Fruit fly (Drosophila melanogaster) whole organism, embryonic: ENCODE results near the gene CG12279.

Experiments used
- Asciz ChIP-seq: fragments of 200-800 bp; sonication (Bioruptor generic); optimal IDR thresholded peaks from 2 replicates; lab custom pipeline; 2017; ENCODE audit warnings: missing biosample characterization, mild to moderate bottlenecking, missing genetic modification characterization, missing genetic modification reagents
- CG10366 ChIP-seq: fragments of 200-800 bp; sonication (Bioruptor generic); IDR thresholded peaks from 2 replicates; pipeline ENCODE4 v1.3.6; 2022; ENCODE audit warnings: missing biosample characterization, missing genetic modification characterization
- CG10543 ChIP-seq: fragments of 200-800 bp; sonication (Bioruptor generic); optimal IDR thresholded peaks from 3 replicates; lab custom pipeline; 2017; ENCODE audit warnings: missing biosample characterization, mild to moderate bottlenecking, missing genetic modification characterization, moderate library complexity
- CG11093 ChIP-seq: fragments of 200-800 bp; sonication (Bioruptor generic); IDR thresholded peaks from 3 replicates; pipeline ENCODE4 v1.3.6; 2022; ENCODE audit warnings: missing biosample characterization, missing genetic modification characterization
- CG11247 ChIP-seq: fragments of 200-800 bp; sonication (Bioruptor generic); IDR thresholded peaks from 2 replicates; pipeline ENCODE4 v1.3.6; 2022; ENCODE audit warnings: missing biosample characterization, missing genetic modification characterization
- CG14667 ChIP-seq: fragments of 200-800 bp; sonication (Bioruptor generic); IDR thresholded peaks from 2 replicates; pipeline ENCODE4 v1.3.6; 2022; ENCODE audit warnings: missing biosample characterization, missing genetic modification characterization
- CG14710 ChIP-seq: fragments of 200-800 bp; sonication (Bioruptor generic); optimal IDR thresholded peaks from 3 replicates; lab custom pipeline; 2019; ENCODE audit warnings: missing biosample characterization, mild to moderate bottlenecking, missing genetic modification characterization, moderate library complexity
- CG16815 ChIP-seq: fragments of 200-800 bp; sonication (Bioruptor generic); optimal IDR thresholded peaks from 3 replicates; lab custom pipeline; 2017; ENCODE audit warnings: missing biosample characterization, mild to moderate bottlenecking, missing genetic modification characterization
- CG32772 ChIP-seq: fragments of 200-800 bp; sonication (Bioruptor generic); IDR thresholded peaks from 2 replicates; pipeline ENCODE4 v1.3.6; 2022; ENCODE audit warnings: missing biosample characterization, missing genetic modification characterization
- CG33213 ChIP-seq: fragments of 200-800 bp; sonication (Bioruptor generic); optimal IDR thresholded peaks from 3 replicates; lab custom pipeline; 2016; ENCODE audit warnings: missing biosample characterization, missing genetic modification characterization
- CG34376 ChIP-seq: fragments of 200-800 bp; sonication (Bioruptor generic); optimal IDR thresholded peaks from 2 replicates; lab custom pipeline; 2018; ENCODE audit warnings: missing biosample characterization, mild to moderate bottlenecking, missing genetic modification characterization
- CG6272 ChIP-seq: fragments of 200-800 bp; sonication (Bioruptor generic); IDR thresholded peaks from 2 replicates; pipeline ENCODE4 v1.3.6; 2022; ENCODE audit warnings: missing biosample characterization, missing genetic modification characterization
- CG7357 ChIP-seq: fragments of 200-800 bp; sonication (Bioruptor generic); IDR thresholded peaks from 3 replicates; pipeline ENCODE4 v1.3.6; 2022; ENCODE audit warnings: missing biosample characterization, missing genetic modification characterization
- CG8359 ChIP-seq: fragments of 200-800 bp; sonication (Bioruptor generic); optimal IDR thresholded peaks from 2 replicates; lab custom pipeline; 2017; ENCODE audit warnings: missing biosample characterization, mild to moderate bottlenecking, missing genetic modification characterization, borderline replicate concordance
- CoRest ChIP-seq: fragments of 200-800 bp; sonication (Bioruptor generic); optimal IDR thresholded peaks from 3 replicates; lab custom pipeline; 2018; ENCODE audit warnings: missing biosample characterization, mild to moderate bottlenecking, missing genetic modification characterization, moderate library complexity
- Dref ChIP-seq: fragments of 200-800 bp; sonication (Bioruptor generic); IDR thresholded peaks from 2 replicates; pipeline ENCODE4 v1.3.6; 2022; ENCODE audit warnings: missing biosample characterization, missing genetic modification characterization
- E2f2 ChIP-seq: fragments of 200-800 bp; sonication (Bioruptor generic); IDR thresholded peaks from 2 replicates; pipeline ENCODE4 v1.3.6; 2022; ENCODE audit warnings: missing biosample characterization, missing genetic modification characterization
- Ets65A ChIP-seq: fragments of 200-800 bp; sonication (Bioruptor generic); peaks from one replicate; lab custom pipeline; 2016; ENCODE audit warnings: missing biosample characterization, missing genetic modification characterization
- H2.0 ChIP-seq: fragments of 200-800 bp; sonication (Bioruptor generic); IDR thresholded peaks from 2 replicates; pipeline ENCODE4 v1.3.6; 2022; ENCODE audit warnings: missing biosample characterization, missing genetic modification characterization
- Hmr ChIP-seq: fragments of 200-800 bp; sonication (Bioruptor generic); optimal IDR thresholded peaks from 3 replicates; lab custom pipeline; 2017; ENCODE audit warnings: mild to moderate bottlenecking, missing biosample characterization, missing genetic modification reagents, missing genetic modification characterization
- Hr78 ChIP-seq, 2 experiments: fragments of 200-800 bp in 1 of 2; fragments of >200 bp in 1 of 2; sonication (Bioruptor generic) in 1 of 2; optimal IDR thresholded peaks; 2 replicates each; lab custom pipeline; 2017 to 2019; ENCODE audit warnings: missing biosample characterization in 2 of 2, missing genetic modification characterization in 2 of 2, mild to moderate bottlenecking in 1 of 2, moderate library complexity in 1 of 2
- Lhr ChIP-seq: fragments of 200-800 bp; sonication (Bioruptor generic); optimal IDR thresholded peaks from 3 replicates; lab custom pipeline; 2017; ENCODE audit warnings: mild to moderate bottlenecking, missing biosample characterization, missing genetic modification reagents, missing genetic modification characterization
- MBD-R2 ChIP-seq: fragments of 200-800 bp; sonication (Bioruptor generic); IDR thresholded peaks from 2 replicates; pipeline ENCODE4 v1.3.6; 2022; ENCODE audit warnings: missing biosample characterization, missing genetic modification characterization
- Myb ChIP-seq: fragments of 200-800 bp; sonication (Bioruptor generic); optimal IDR thresholded peaks from 2 replicates; lab custom pipeline; 2016; ENCODE audit warnings: missing biosample characterization, missing genetic modification characterization
- Rfx ChIP-seq: fragments of 200-800 bp; sonication (Bioruptor generic); IDR thresholded peaks from 2 replicates; pipeline ENCODE4 v1.3.6; 2022; ENCODE audit warnings: missing biosample characterization, missing genetic modification characterization
- Rx ChIP-seq: fragments of 200-800 bp; sonication (Bioruptor generic); IDR thresholded peaks from 2 replicates; pipeline ENCODE4 v1.3.6; 2022; ENCODE audit warnings: missing biosample characterization, missing genetic modification characterization
- Sin3A ChIP-seq: fragments of >200 bp; optimal IDR thresholded peaks from 2 replicates; lab custom pipeline; 2018
- ase ChIP-seq: fragments of 200-800 bp; sonication (Bioruptor generic); IDR thresholded peaks from 3 replicates; pipeline ENCODE4 v1.3.6; 2022; ENCODE audit warnings: missing biosample characterization, missing genetic modification characterization
- cwo ChIP-seq: fragments of 200-800 bp; sonication (Bioruptor generic); optimal IDR thresholded peaks from 3 replicates; lab custom pipeline; 2017; ENCODE audit warnings: missing biosample characterization, missing genetic modification characterization, mild to moderate bottlenecking, moderate library complexity, missing genetic modification reagents
- dimm ChIP-seq: fragments of 200-800 bp; sonication (Bioruptor generic); IDR thresholded peaks from 2 replicates; pipeline ENCODE4 v1.3.6; 2022; ENCODE audit warnings: missing biosample characterization, missing genetic modification characterization
- dysf ChIP-seq: fragments of 200-800 bp; sonication (Bioruptor generic); IDR thresholded peaks from 3 replicates; pipeline ENCODE4 v1.3.6; 2022; ENCODE audit warnings: missing biosample characterization, missing genetic modification characterization
- ftz-f1 ChIP-seq: fragments of 200-800 bp; sonication (Bioruptor generic); optimal IDR thresholded peaks from 2 replicates; lab custom pipeline; 2016; ENCODE audit warnings: missing biosample characterization, missing genetic modification characterization
- gfzf ChIP-seq: fragments of 200-800 bp; sonication (Bioruptor generic); optimal IDR thresholded peaks from 2 replicates; lab custom pipeline; 2016; ENCODE audit warnings: missing biosample characterization, mild to moderate bottlenecking, missing genetic modification characterization, moderate library complexity
- hb ChIP-seq: fragments of 200-800 bp; sonication (Bioruptor generic); IDR thresholded peaks from 3 replicates; pipeline ENCODE4 v1.3.6; 2022; ENCODE audit warnings: missing biosample characterization, missing genetic modification characterization; ENCODE audit not compliant: partially characterized antibody
- knrl ChIP-seq: fragments of 200-800 bp; sonication (Bioruptor generic); IDR thresholded peaks from 3 replicates; pipeline ENCODE4 v1.3.6; 2022; ENCODE audit warnings: missing biosample characterization, missing genetic modification characterization; ENCODE audit not compliant: partially characterized antibody
- lov ChIP-seq, 2 experiments: fragments of 200-800 bp in 1 of 2; fragments of >200 bp in 1 of 2; sonication (Bioruptor generic) in 1 of 2; IDR thresholded peaks in 1 of 2; optimal IDR thresholded peaks in 1 of 2; 2 replicates in 1 of 2; 3 replicates in 1 of 2; pipeline versions ENCODE4 v1.3.6 to Lab custom; 2017 to 2022; ENCODE audit warnings: missing biosample characterization in 1 of 2, missing genetic modification characterization in 1 of 2
- mam ChIP-seq: fragments of 200-800 bp; sonication (Bioruptor generic); optimal IDR thresholded peaks from 3 replicates; lab custom pipeline; 2016; ENCODE audit warnings: missing biosample characterization, missing genetic modification characterization
- nmo ChIP-seq: fragments of 200-800 bp; sonication (Bioruptor generic); optimal IDR thresholded peaks from 2 replicates; lab custom pipeline; 2018; ENCODE audit warnings: missing biosample characterization, mild to moderate bottlenecking, missing genetic modification characterization, moderate library complexity
- pnt ChIP-seq: fragments of 200-800 bp; sonication (Bioruptor generic); optimal IDR thresholded peaks from 3 replicates; lab custom pipeline; 2016; ENCODE audit warnings: missing biosample characterization, missing genetic modification characterization
- pum ChIP-seq: fragments of 200-800 bp; sonication (Bioruptor generic); optimal IDR thresholded peaks from 2 replicates; lab custom pipeline; 2016; ENCODE audit warnings: missing biosample characterization, missing genetic modification characterization
- pzg ChIP-seq: fragments of 200-800 bp; sonication (Bioruptor generic); optimal IDR thresholded peaks from 3 replicates; lab custom pipeline; 2018; ENCODE audit warnings: missing biosample characterization, mild to moderate bottlenecking, missing genetic modification characterization, moderate library complexity
- sug ChIP-seq: fragments of 200-800 bp; optimal IDR thresholded peaks from 2 replicates; lab custom pipeline; 2019; ENCODE audit warnings: missing biosample characterization, mild to moderate bottlenecking, missing genetic modification characterization, moderate library complexity
- tll ChIP-seq, 2 experiments: fragments of 200-800 bp in 1 of 2; fragments of >200 bp in 1 of 2; sonication (Bioruptor generic) in 1 of 2; optimal IDR thresholded peaks; 2 replicates each; lab custom pipeline; 2017 to 2019; ENCODE audit warnings: missing biosample characterization in 2 of 2, missing genetic modification characterization in 2 of 2, mild to moderate bottlenecking in 1 of 2, moderate library complexity in 1 of 2
- ttk ChIP-seq: fragments of 200-800 bp; sonication (Bioruptor generic); IDR thresholded peaks from 2 replicates; pipeline ENCODE4 v2.1.2; 2022; ENCODE audit warnings: missing biosample characterization, missing genetic modification characterization

The CG12279 gene

dm6 chr3R:12712178-12713172 lies 7.6 kb downstream of the CG12279 start, which contains the start of gene PolQ (continued):
- peak; percentile 33 for TF ChIP-seq CG14710
- peak; percentile 29 for TF ChIP-seq mam (GFP tag; lab: Kevin White, UChicago)
- peak; percentile 46; the same call in 1 of the 3 replicates for TF ChIP-seq CG11093 (GFP tag; lab: Robert Waterston, UW)
- 0 out of 3 replicates have a peak, but pooled peaks have one; percentile 20 for TF ChIP-seq dysf (GFP tag; lab: Robert Waterston, UW)
- TF ChIP-seq nmo (GFP tag; lab: Kevin White, UChicago), result peak; percentile 36
- peak; percentile 50 for TF ChIP-seq CG11247 (GFP tag; lab: Robert Waterston, UW)
- peak in 1 of 2 experiments; percentile 26 for TF ChIP-seq Hr78 (GFP tag; optimal IDR thresholded peaks at IDR 0.05; lab: Kevin White, UChicago)
- peak; percentile 22 for TF ChIP-seq pnt (GFP tag; lab: Kevin White, UChicago)
- TF ChIP-seq Rfx, result peak; percentile 65
- TF ChIP-seq Myb (GFP tag; lab: Kevin White, UChicago), result peak; percentile 91
- peak; percentile 10 for TF ChIP-seq CG16815 (GFP tag; lab: Kevin White, UChicago)
- peak; percentile 96 for TF ChIP-seq CG8359 (GFP tag; lab: Kevin White, UChicago)
- TF ChIP-seq CG7357 (GFP tag; lab: Robert Waterston, UW), result peak; percentile 98
- peak; percentile 18 for TF ChIP-seq CoRest (tag; lab: Kevin White, UChicago)
- peak; percentile 80 for TF ChIP-seq E2f2 (GFP tag; lab: Robert Waterston, UW)
- TF ChIP-seq ttk, result peak; percentile 49; the same call in 1 of the 2 replicates
- peak; percentile 33; the same call in 1 of the 3 replicates for TF ChIP-seq knrl (GFP tag; lab: Robert Waterston, UW)
- peak; percentile 71 for TF ChIP-seq Sin3A (lab: Kevin White, UChicago)
- TF ChIP-seq gfzf (GFP tag; lab: Kevin White, UChicago), result peak; percentile 75
- TF ChIP-seq CG6272 (GFP tag; lab: Robert Waterston, UW), result peak; percentile 43
- peak; percentile 76 for TF ChIP-seq Hmr (GFP tag; lab: Kevin White, UChicago)
- peak; percentile 43 for TF ChIP-seq CG33213 (GFP tag; lab: Kevin White, UChicago)
- TF ChIP-seq CG14667 (GFP tag; lab: Robert Waterston, UW), result peak; percentile 23; the same call in 1 of the 2 replicates
- TF ChIP-seq CG10366 (GFP tag; lab: Robert Waterston, UW), result peak; percentile 13; the same call in 1 of the 2 replicates
- peak; percentile 40 for TF ChIP-seq pzg
- peak; percentile 36 for TF ChIP-seq pum (GFP tag; lab: Kevin White, UChicago)
- TF ChIP-seq Rx, result peak; percentile 51
- TF ChIP-seq MBD-R2, result peak; percentile 71
- TF ChIP-seq Ets65A (GFP tag; lab: Kevin White, UChicago), result peak; percentile 89
- TF ChIP-seq ase (GFP tag; lab: Robert Waterston, UW), result 0 out of 3 replicates have a peak, but pooled peaks have one; percentile 44
- TF ChIP-seq dimm (GFP tag; lab: Robert Waterston, UW), result peak; percentile 23; the same call in 1 of the 2 replicates
- peak; percentile 33; the same call in 1 of the 2 replicates for TF ChIP-seq Dref
- TF ChIP-seq tll (GFP tag; optimal IDR thresholded peaks at IDR 0.05; lab: Kevin White, UChicago), result peak in 1 of 2 experiments; percentile 86
- 0 out of 2 replicates have a peak, but pooled peaks have one; percentile 14 for TF ChIP-seq H2.0

- no peak for TF ChIP-seq lov (optimal IDR thresholded peaks at IDR 0.05; lab: Kevin White, UChicago)
- TF ChIP-seq lov (GFP tag; IDR thresholded peaks at IDR 0.05; lab: Robert Waterston, UW), result 0 out of 3 replicates have a peak, but pooled peaks have one; percentile 14
- TF ChIP-seq CG10543 (GFP tag; lab: Kevin White, UChicago), result peak; percentile 13
- TF ChIP-seq CG34376 (GFP tag; lab: Kevin White, UChicago), result peak; percentile 85
- TF ChIP-seq cwo (GFP tag; lab: Kevin White, UChicago), result peak; percentile 33
- peak; percentile 60 for TF ChIP-seq sug
- no peak for TF ChIP-seq Asciz (GFP tag; lab: Kevin White, UChicago)
- no peak for TF ChIP-seq hb (GFP tag; lab: Robert Waterston, UW)
- peak; percentile 15 for TF ChIP-seq ftz-f1 (GFP tag; lab: Kevin White, UChicago)
- TF ChIP-seq CG32772 (GFP tag; lab: Robert Waterston, UW), result no peak
- no peak for TF ChIP-seq Lhr
These were observed 10.4 kb downstream of the CG12279 start for dm6 chr3R:12715253-12715652.
